Fruit fly (Drosophila melanogaster): Measurements from ENCODE around the gene BG642312.

Gene BG642312

DNA sequence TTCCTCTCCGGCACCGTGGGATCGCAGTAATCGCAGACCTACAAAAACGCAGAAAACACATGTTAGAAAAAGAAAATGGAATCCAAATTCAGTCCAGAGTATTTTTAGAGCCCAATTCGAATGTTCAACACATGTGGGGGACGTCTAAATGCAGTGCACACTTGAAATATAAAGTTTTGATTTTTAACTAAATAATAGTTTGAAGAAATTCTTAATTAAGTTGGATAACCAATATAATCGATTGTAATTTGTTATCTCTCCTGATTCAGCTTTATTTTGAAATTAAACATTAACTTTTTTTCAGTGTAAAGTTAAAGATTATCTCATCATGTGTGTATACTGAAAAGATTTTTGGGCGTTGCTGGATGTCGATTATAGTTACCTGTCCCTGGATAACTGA lies 16.0 kb downstream of the BG642312 start (continued):
- TF ChIP-seq CG10274 (GFP tag; optimal IDR thresholded peaks at IDR 0.05) (no peak), tap (tag; optimal IDR thresholded peaks at IDR 0.05) (peak; percentile 78), CG11093 (GFP tag; IDR thresholded peaks at IDR 0.05) (peak; percentile 48; the same call in 1 of the 3 replicates), CG34376 (GFP tag; optimal IDR thresholded peaks at IDR 0.05) (no peak), eve (GFP tag; optimal IDR thresholded peaks at IDR 0.05) (no peak), CG7372 (GFP tag; IDR thresholded peaks at IDR 0.05) (peak; percentile 34; the same call in 1 of the 2 replicates), danr (GFP tag; IDR thresholded peaks at IDR 0.05) (no peak; the same call in 1 of the 2 replicates), HHEX (GFP tag; optimal IDR thresholded peaks at IDR 0.05) (no peak), Hr78 (GFP tag; optimal IDR thresholded peaks at IDR 0.05) (no peak), tna (GFP tag; IDR thresholded peaks at IDR 0.05; ENCODE audit: partially characterized antibody) (no peak), vvl (GFP tag; IDR thresholded peaks at IDR 0.05) (peak; percentile 93), disco-r (GFP tag; optimal IDR thresholded peaks at IDR 0.05) (no peak), Mrtf (GFP tag; IDR thresholded peaks at IDR 0.05) (no peak), tll (GFP tag; optimal IDR thresholded peaks at IDR 0.05) (no peak), Side (GFP tag; optimal IDR thresholded peaks at IDR 0.05) (peak; percentile 11), sd (tag; optimal IDR thresholded peaks at IDR 0.05) (no peak), ewg (GFP tag; optimal IDR thresholded peaks at IDR 0.05) (peak; percentile 50), Med (GFP tag) (peak; percentile 69), her (GFP tag; optimal IDR thresholded peaks at IDR 0.05) (no peak), CG6683 (GFP tag; optimal IDR thresholded peaks at IDR 0.05) (peak; percentile 6), CG12942 (GFP tag; optimal IDR thresholded peaks at IDR 0.05) (peak; percentile 26), Abd-B (GFP tag; optimal IDR thresholded peaks at IDR 0.05) (peak; percentile 42), CG32772 (GFP tag; IDR thresholded peaks at IDR 0.05) (peak; percentile 45; the same call in 1 of the 2 replicates), Fer1 (GFP tag; optimal IDR thresholded peaks at IDR 0.05) (no peak), MBD-R2 (GFP tag; IDR thresholded peaks at IDR 0.05) (no peak), p53 (GFP tag; optimal IDR thresholded peaks at IDR 0.05) (no peak), crp (GFP tag; optimal IDR thresholded peaks at IDR 0.05) (peak in 1 of 2 experiments; percentile 22), Dbx (GFP tag; IDR thresholded peaks at IDR 0.05) (no peak), lilli (GFP tag; optimal IDR thresholded peaks at IDR 0.05) (peak; percentile 24), pita (GFP tag; optimal IDR thresholded peaks at IDR 0.05) (no peak), CG10979 (tag; optimal IDR thresholded peaks at IDR 0.05) (peak; percentile 89), zen (tag; optimal IDR thresholded peaks at IDR 0.05) (peak; percentile 52), CG31365 (tag; optimal IDR thresholded peaks at IDR 0.05) (no peak), CG17328 (GFP tag; IDR thresholded peaks at IDR 0.05) (peak; percentile 89), CG18764 (GFP tag; optimal IDR thresholded peaks at IDR 0.05) (peak; percentile 44), CG10321 (GFP tag; IDR thresholded peaks at IDR 0.05) (peak; percentile 16; the same call in 1 of the 2 replicates), yki (optimal IDR thresholded peaks at IDR 0.05) (no peak), CG17568 (GFP tag; optimal IDR thresholded peaks at IDR 0.05) (no peak), Bteb2 (GFP tag; optimal IDR thresholded peaks at IDR 0.05) (peak; percentile 4), Trl (optimal IDR thresholded peaks at IDR 0.05) (no peak), Trl (GFP tag; optimal IDR thresholded peaks at IDR 0.05) (peak; percentile 50), PHDP (tag; optimal IDR thresholded peaks at IDR 0.05) (peak; percentile 69), Fer3 (tag; optimal IDR thresholded peaks at IDR 0.05) (peak; percentile 59), HmgZ (tag; optimal IDR thresholded peaks at IDR 0.05) (peak; percentile 22), CG3838 (GFP tag; optimal IDR thresholded peaks at IDR 0.05) (no peak), CG4730 (GFP tag; IDR thresholded peaks at IDR 0.05) (peak; percentile 63), CG7987 (GFP tag; optimal IDR thresholded peaks at IDR 0.05) (no peak), zfh2 (GFP tag; optimal IDR thresholded peaks at IDR 0.05) (no peak), CG6175 (GFP tag; IDR thresholded peaks at IDR 0.05) (no peak), esg (GFP tag; conservative IDR thresholded peaks at IDR 0.05) (peak; percentile 66), Dll (GFP tag; IDR thresholded peaks at IDR 0.05; ENCODE audit: partially characterized antibody) (no peak)
